Worm (Caenorhabditis elegans): ENCODE results near the gene Y116A8C.43.
A peak's percentile ranks its signal among the peaks of the same experiment; 100 is the strongest.
"Not testable (repeated sequence)": the region's sequence is repeated elsewhere in the genome, so short reads cannot be mapped to it uniquely, and the experiment has no call there.

DNA sequence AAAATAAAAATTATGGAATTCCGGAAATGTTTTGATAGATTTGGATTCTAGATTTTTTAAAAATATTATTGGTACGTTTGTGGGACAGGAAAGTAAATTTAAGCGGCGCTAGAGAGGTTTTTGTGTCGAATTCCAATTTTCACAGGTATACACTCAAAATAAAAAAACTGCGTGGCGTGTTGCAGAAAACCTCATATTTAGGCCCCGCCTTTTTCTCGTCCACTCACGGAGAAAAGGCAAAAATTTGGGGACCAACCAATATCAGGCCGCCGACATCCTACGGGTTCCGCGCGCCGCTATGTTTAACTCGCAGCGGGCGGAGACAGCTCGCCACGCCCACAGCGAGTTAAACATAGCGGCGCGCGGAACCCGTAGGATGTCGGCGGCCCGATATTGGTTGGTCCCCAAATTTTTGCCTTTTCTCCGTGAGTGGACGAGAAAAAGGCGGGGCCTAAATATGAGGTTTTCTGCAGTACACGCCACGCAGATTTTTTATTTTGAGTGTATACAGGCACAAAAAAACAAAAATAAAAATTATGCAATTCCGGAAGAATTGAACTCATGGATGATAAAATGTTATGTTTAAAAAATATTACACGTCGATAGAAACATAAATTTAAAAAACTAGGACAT is 30.0 kb upstream of the Y116A8C.43 start:
- not testable (repeated sequence) for TF ChIP-seq ceh-91 (GFP tag; IDR thresholded peaks at IDR 0.05); F39B2.1 (GFP tag; IDR thresholded peaks at IDR 0.05); attf-3 (GFP tag; conservative IDR thresholded peaks at IDR 0.05); sptf-2 (GFP tag; optimal IDR thresholded peaks at IDR 0.05); ceh-100 (GFP tag; IDR thresholded peaks at IDR 0.05); dpff-1 (tag; optimal IDR thresholded peaks at IDR 0.05); egl-44 (GFP tag; IDR thresholded peaks at IDR 0.05); F49E8.2 (tag; optimal IDR thresholded peaks at IDR 0.05; ENCODE audit: insufficient read depth); hmg-1.2 (GFP tag; IDR thresholded peaks at IDR 0.05); unc-62 (GFP tag; optimal IDR thresholded peaks at IDR 0.05)
- TF ChIP-seq snpc-4 (GFP tag; optimal IDR thresholded peaks at IDR 0.05) (peak; percentile 37), snpc-4 (tag; optimal IDR thresholded peaks at IDR 0.05) (peak in 3 of 4 experiments; percentile 68 to 95 (median 85))

Measured in whole organism, young adult.